Fruit fly (Drosophila melanogaster) whole organism, embryonic: ENCODE data around the gene cmb.

Experiments
- CG10543 ChIP-seq: fragments of 200-800 bp; sonication (Bioruptor generic); optimal IDR thresholded peaks from 3 replicates; lab custom pipeline; 2017; ENCODE audit warnings: missing biosample characterization, mild to moderate bottlenecking, missing genetic modification characterization, moderate library complexity
- CG11456 ChIP-seq: fragments of 200-800 bp; sonication (Bioruptor generic); IDR thresholded peaks from 3 replicates; pipeline ENCODE4 v1.3.6; 2022; ENCODE audit warnings: missing biosample characterization, missing genetic modification characterization
- CG12659 ChIP-seq: fragments of 200-800 bp; sonication (Bioruptor generic); optimal IDR thresholded peaks from 3 replicates; lab custom pipeline; 2017; ENCODE audit warnings: mild to moderate bottlenecking, missing biosample characterization, missing genetic modification reagents, missing genetic modification characterization
- CG13287 ChIP-seq: fragments of 200-800 bp; sonication (Bioruptor generic); IDR thresholded peaks from 2 replicates; pipeline ENCODE4 v1.3.6; 2022; ENCODE audit warnings: missing biosample characterization, missing genetic modification characterization; ENCODE audit not compliant: partially characterized antibody
- CG14050 ChIP-seq: fragments of 200-800 bp; sonication (Bioruptor generic); IDR thresholded peaks from 3 replicates; pipeline ENCODE4 v1.3.6; 2022; ENCODE audit warnings: missing biosample characterization, missing genetic modification characterization
- CG14965 ChIP-seq: fragments of 200-800 bp; sonication (Bioruptor generic); optimal IDR thresholded peaks from 2 replicates; lab custom pipeline; 2016; ENCODE audit warnings: missing biosample characterization, missing genetic modification characterization, borderline replicate concordance
- CG17568 ChIP-seq: fragments of 200-800 bp; sonication (Bioruptor generic); optimal IDR thresholded peaks from 2 replicates; lab custom pipeline; 2018; ENCODE audit warnings: missing biosample characterization, mild to moderate bottlenecking, missing genetic modification characterization, moderate library complexity
- CG18619 ChIP-seq: fragments of 200-800 bp; sonication (Bioruptor generic); optimal IDR thresholded peaks from 3 replicates; lab custom pipeline; 2017; ENCODE audit warnings: missing biosample characterization, mild to moderate bottlenecking, missing genetic modification characterization
- CG2678 ChIP-seq: fragments of 200-800 bp; sonication (Bioruptor generic); optimal IDR thresholded peaks from 3 replicates; lab custom pipeline; 2019; ENCODE audit warnings: missing biosample characterization, mild to moderate bottlenecking, missing genetic modification characterization, moderate library complexity
- CG33213 ChIP-seq: fragments of 200-800 bp; sonication (Bioruptor generic); optimal IDR thresholded peaks from 3 replicates; lab custom pipeline; 2016; ENCODE audit warnings: missing biosample characterization, missing genetic modification characterization
- CG34224 ChIP-seq: fragments of 200-800 bp; sonication (Bioruptor generic); IDR thresholded peaks from 3 replicates; pipeline ENCODE4 v1.3.6; 2022; ENCODE audit warnings: missing biosample characterization, missing genetic modification characterization; ENCODE audit not compliant: partially characterized antibody
- CG43689 ChIP-seq: fragments of 200-800 bp; sonication (Bioruptor generic); IDR thresholded peaks from 2 replicates; pipeline ENCODE4 v1.3.6; 2022; ENCODE audit warnings: missing biosample characterization, missing genetic modification characterization
- CG4424 ChIP-seq: fragments of 200-800 bp; sonication (Bioruptor generic); optimal IDR thresholded peaks from 3 replicates; lab custom pipeline; 2016; ENCODE audit warnings: missing biosample characterization, missing genetic modification characterization
- CG7372 ChIP-seq: fragments of 200-800 bp; sonication (Bioruptor generic); IDR thresholded peaks from 2 replicates; pipeline ENCODE4 v1.3.6; 2022; ENCODE audit warnings: missing biosample characterization, missing genetic modification characterization
- CG8290 ChIP-seq, 3 experiments: fragments of 200-800 bp; sonication (Bioruptor generic); optimal IDR thresholded peaks; 2 replicates each; lab custom pipeline; 2016 to 2019; ENCODE audit warnings: missing biosample characterization in 3 of 3, missing genetic modification characterization in 3 of 3, mild to moderate bottlenecking in 2 of 3, moderate library complexity in 1 of 3
- CG8944 ChIP-seq: fragments of 200-800 bp; sonication (Bioruptor generic); optimal IDR thresholded peaks from 3 replicates; lab custom pipeline; 2016; ENCODE audit warnings: missing biosample characterization, missing genetic modification characterization
- CrebB ChIP-seq: fragments of 200-800 bp; sonication (Bioruptor generic); optimal IDR thresholded peaks from 3 replicates; lab custom pipeline; 2018; ENCODE audit warnings: missing biosample characterization, mild to moderate bottlenecking, missing genetic modification characterization
- Gug ChIP-seq: fragments of 200-800 bp; sonication (Bioruptor generic); IDR thresholded peaks from 4 replicates; pipeline ENCODE4 v1.3.6; 2022; ENCODE audit warnings: missing biosample characterization, missing genetic modification characterization
- HLH3B ChIP-seq: fragments of 200-800 bp; sonication (Bioruptor generic); IDR thresholded peaks from 2 replicates; pipeline ENCODE4 v1.3.6; 2022; ENCODE audit warnings: missing biosample characterization, missing genetic modification characterization
- Hr3 ChIP-seq: fragments of 200-800 bp; sonication (Bioruptor generic); optimal IDR thresholded peaks from 3 replicates; lab custom pipeline; 2016; ENCODE audit warnings: missing biosample characterization, missing genetic modification characterization
- Hr39 ChIP-seq: fragments of >200 bp; optimal IDR thresholded peaks from 2 replicates; lab custom pipeline; 2017
- Hr51 ChIP-seq, 2 experiments: fragments of 200-800 bp; sonication (Bioruptor generic); optimal IDR thresholded peaks; 2 replicates in 1 of 2; 3 replicates in 1 of 2; lab custom pipeline; 2016 to 2018; ENCODE audit warnings: missing biosample characterization in 2 of 2, missing genetic modification characterization in 2 of 2, mild to moderate bottlenecking in 1 of 2, moderate library complexity in 1 of 2
- MBD-R2 ChIP-seq: fragments of 200-800 bp; sonication (Bioruptor generic); IDR thresholded peaks from 2 replicates; pipeline ENCODE4 v1.3.6; 2022; ENCODE audit warnings: missing biosample characterization, missing genetic modification characterization
- Med ChIP-seq: fragments of 200-800 bp; sonication (Bioruptor generic); peaks from one replicate; lab custom pipeline; 2016; ENCODE audit warnings: missing biosample characterization, missing genetic modification characterization, mild to moderate bottlenecking, inconsistent platforms, moderate library complexity
- NK7.1 ChIP-seq: fragments of 200-800 bp; sonication (Bioruptor generic); optimal IDR thresholded peaks from 3 replicates; lab custom pipeline; 2016; ENCODE audit warnings: missing biosample characterization, missing genetic modification characterization
- Oaz ChIP-seq: fragments of 200-800 bp; sonication (Bioruptor generic); IDR thresholded peaks from 2 replicates; pipeline ENCODE4 v1.3.6; 2022; ENCODE audit warnings: missing biosample characterization, missing genetic modification characterization
- Oli ChIP-seq: fragments of 200-800 bp; sonication (Bioruptor generic); optimal IDR thresholded peaks from 2 replicates; lab custom pipeline; 2018; ENCODE audit warnings: missing biosample characterization, mild to moderate bottlenecking, missing genetic modification characterization, moderate library complexity
- Poxn ChIP-seq: fragments of 200-800 bp; sonication (Bioruptor generic); IDR thresholded peaks from 2 replicates; pipeline ENCODE4 v1.3.6; 2022; ENCODE audit warnings: missing biosample characterization, missing genetic modification characterization
- Trl ChIP-seq, 3 experiments: fragments of >200 bp in 2 of 3; fragments of 200-800 bp in 1 of 3; sonication (Bioruptor generic) in 1 of 3; optimal IDR thresholded peaks; 2 replicates in 1 of 3; 3 replicates in 2 of 3; lab custom pipeline; 2016 to 2017; ENCODE audit warnings: missing biosample characterization in 1 of 3, missing genetic modification characterization in 1 of 3
- caup ChIP-seq: fragments of 200-800 bp; sonication (Bioruptor generic); optimal IDR thresholded peaks from 3 replicates; lab custom pipeline; 2017; ENCODE audit warnings: missing biosample characterization, mild to moderate bottlenecking, missing genetic modification characterization, moderate library complexity; ENCODE audit not compliant: severe bottlenecking
- chinmo ChIP-seq: fragments of 200-800 bp; sonication (Bioruptor generic); IDR thresholded peaks from 4 replicates; pipeline ENCODE4 v1.3.6; 2022; ENCODE audit warnings: missing biosample characterization, missing genetic modification characterization; ENCODE audit not compliant: partially characterized antibody
- fru ChIP-seq: fragments of >200 bp; optimal IDR thresholded peaks from 2 replicates; lab custom pipeline; 2017
- gsb-n ChIP-seq: fragments of 200-800 bp; sonication (Bioruptor generic); optimal IDR thresholded peaks from 3 replicates; lab custom pipeline; 2018; ENCODE audit warnings: missing biosample characterization, mild to moderate bottlenecking, missing genetic modification characterization
- hbn ChIP-seq: fragments of 200-800 bp; sonication (Bioruptor generic); IDR thresholded peaks from 2 replicates; pipeline ENCODE4 v1.3.6; 2022; ENCODE audit warnings: missing biosample characterization, missing genetic modification characterization; ENCODE audit not compliant: partially characterized antibody
- her ChIP-seq: fragments of 200-800 bp; sonication (Bioruptor generic); optimal IDR thresholded peaks from 2 replicates; lab custom pipeline; 2016; ENCODE audit warnings: missing biosample characterization, missing genetic modification characterization
- lilli ChIP-seq: fragments of 200-800 bp; sonication (Bioruptor generic); optimal IDR thresholded peaks from 3 replicates; lab custom pipeline; 2016; ENCODE audit warnings: missing biosample characterization, missing genetic modification characterization
- lola ChIP-seq, 3 experiments: fragments of >200 bp in 2 of 3; fragments of 200-800 bp in 1 of 3; sonication (Bioruptor generic) in 1 of 3; optimal IDR thresholded peaks; 2 replicates each; lab custom pipeline; 2017 to 2019; ENCODE audit warnings: missing biosample characterization in 3 of 3, missing genetic modification characterization in 3 of 3, mild to moderate bottlenecking in 1 of 3, moderate library complexity in 1 of 3
- nau ChIP-seq: fragments of 200-800 bp; sonication (Bioruptor generic); optimal IDR thresholded peaks from 3 replicates; lab custom pipeline; 2017; ENCODE audit warnings: missing biosample characterization, mild to moderate bottlenecking, missing genetic modification characterization, missing genetic modification reagents
- pb ChIP-seq: fragments of 200-800 bp; sonication (Bioruptor generic); optimal IDR thresholded peaks from 3 replicates; lab custom pipeline; 2016; ENCODE audit warnings: missing biosample characterization, missing genetic modification characterization
- pnt ChIP-seq: fragments of 200-800 bp; sonication (Bioruptor generic); optimal IDR thresholded peaks from 3 replicates; lab custom pipeline; 2016; ENCODE audit warnings: missing biosample characterization, missing genetic modification characterization
- row ChIP-seq: fragments of 200-800 bp; sonication (Bioruptor generic); IDR thresholded peaks from 3 replicates; pipeline ENCODE4 v1.3.6; 2022; ENCODE audit warnings: missing biosample characterization, missing genetic modification characterization
- sug ChIP-seq: fragments of 200-800 bp; optimal IDR thresholded peaks from 2 replicates; lab custom pipeline; 2019; ENCODE audit warnings: missing biosample characterization, mild to moderate bottlenecking, missing genetic modification characterization, moderate library complexity
- ttk ChIP-seq: fragments of 200-800 bp; sonication (Bioruptor generic); IDR thresholded peaks from 2 replicates; pipeline ENCODE4 v2.1.2; 2022; ENCODE audit warnings: missing biosample characterization, missing genetic modification characterization
- unc-4 ChIP-seq: fragments of 200-800 bp; sonication (Bioruptor generic); IDR thresholded peaks from 2 replicates; pipeline ENCODE4 v1.3.6; 2022; ENCODE audit warnings: missing biosample characterization, missing genetic modification characterization; ENCODE audit not compliant: partially characterized antibody

cmb gene

DNA sequence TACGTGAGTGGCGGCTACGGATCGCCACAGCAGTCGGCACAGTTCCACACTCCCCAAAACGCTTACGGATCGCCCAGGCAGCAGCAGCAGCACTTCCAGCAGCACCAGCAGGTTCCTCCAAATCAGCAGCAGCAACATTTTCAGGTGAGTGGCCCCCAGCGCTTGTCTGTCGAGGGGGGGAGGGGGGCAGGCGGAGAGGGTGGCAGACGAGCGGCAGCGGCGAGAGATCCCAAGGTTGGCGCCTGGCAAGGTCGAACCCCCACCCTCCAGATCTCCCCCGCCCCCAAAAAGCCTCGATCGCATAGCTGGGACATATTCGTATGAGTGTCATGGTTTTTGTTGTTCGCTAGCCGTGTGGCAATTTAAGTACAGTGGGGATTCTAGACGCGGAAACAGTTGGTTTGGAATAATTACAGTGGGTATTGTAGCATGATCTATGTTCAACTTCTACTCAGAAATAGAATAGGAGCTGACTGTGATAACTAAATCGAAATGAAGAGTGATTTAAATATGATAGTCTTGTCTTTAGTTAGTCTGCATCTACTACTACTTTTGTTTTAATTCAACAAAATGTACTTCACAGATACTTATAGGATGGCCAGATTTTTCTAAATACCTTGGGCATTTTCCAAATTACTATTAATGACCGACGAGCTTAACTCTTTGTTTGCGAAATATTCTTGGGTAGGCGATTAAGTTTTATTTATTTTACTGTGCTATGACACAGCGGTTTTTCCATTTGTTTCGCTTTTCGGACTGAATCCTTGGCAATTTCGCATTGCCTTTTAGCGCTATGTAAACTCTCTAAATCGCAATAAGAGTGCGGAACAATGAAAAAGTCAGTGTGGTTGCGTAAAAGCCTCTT lies 36.2 kb downstream of the cmb start (continued):
- TF ChIP-seq Med (peak; percentile 62), CG12659 (peak; percentile 35), HLH3B (GFP tag; lab: Robert Waterston, UW) (peak; percentile 27; the same call in 1 of the 2 replicates), CG2678 (tag; lab: Kevin White, UChicago) (peak; percentile 49), Oaz (GFP tag; lab: Robert Waterston, UW) (0 out of 2 replicates have a peak, but pooled peaks have one; percentile 8), CG10543 (GFP tag; lab: Kevin White, UChicago) (peak; percentile 67), CG33213 (GFP tag; lab: Kevin White, UChicago) (no peak), caup (GFP tag; lab: Kevin White, UChicago) (peak; percentile 20), CG8290 (GFP tag; optimal IDR thresholded peaks at IDR 0.05; lab: Kevin White, UChicago) (no peak), CG8290 (tag; optimal IDR thresholded peaks at IDR 0.05; lab: Kevin White, UChicago) (peak in 1 of 2 experiments; percentile 58)
- TF ChIP-seq, all 482 proteins: peak for 78

DNA sequence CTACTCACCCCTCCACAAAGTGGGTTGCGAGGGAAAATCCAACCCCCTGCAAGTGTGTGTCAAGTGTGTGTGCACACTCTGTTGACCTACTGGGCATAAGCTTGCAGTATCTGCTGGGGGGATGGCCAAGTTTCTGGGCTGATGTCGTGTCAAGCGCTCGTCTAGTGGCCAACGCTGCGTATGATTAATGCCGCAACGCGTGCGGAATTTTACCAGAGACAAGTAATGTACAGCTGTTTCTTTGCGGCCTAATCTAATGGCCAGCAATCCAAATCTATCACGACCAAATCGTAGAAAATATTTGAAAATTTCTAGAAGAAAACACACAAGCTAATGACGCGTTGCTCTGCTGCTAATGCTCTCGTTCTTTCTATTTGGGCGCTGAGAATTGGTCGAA lies 36.8 kb downstream of the cmb start:
- TF ChIP-seq pnt (no peak), nau (GFP tag; lab: Kevin White, UChicago) (peak; percentile 61), CG34224 (GFP tag; lab: Robert Waterston, UW) (peak; percentile 44; the same call in 1 of the 3 replicates), ttk (GFP tag; lab: Robert Waterston, UW) (0 out of 2 replicates have a peak, but pooled peaks have one; percentile 10), CG13287 (0 out of 2 replicates have a peak, but pooled peaks have one; percentile 7), chinmo (0 out of 4 replicates have a peak, but pooled peaks have one; percentile 57), lola (GFP tag; optimal IDR thresholded peaks at IDR 0.05; lab: Kevin White, UChicago) (no peak), Trl (optimal IDR thresholded peaks at IDR 0.05; lab: Kevin White, UChicago) (peak in 1 of 2 experiments; percentile 39), Trl (GFP tag; optimal IDR thresholded peaks at IDR 0.05; lab: Kevin White, UChicago) (no peak), CG7372 (GFP tag; lab: Robert Waterston, UW) (0 out of 2 replicates have a peak, but pooled peaks have one; percentile 33), lilli (GFP tag; lab: Kevin White, UChicago) (no peak), sug (peak; percentile 47), Gug (GFP tag; lab: Robert Waterston, UW) (no peak)

dm6 chr3L:13479609-13480240 lies 37.3 kb downstream of the cmb start:
- TF ChIP-seq hbn (GFP tag; lab: Robert Waterston, UW) (no peak), CrebB (tag; lab: Kevin White, UChicago) (no peak), NK7.1 (GFP tag; lab: Kevin White, UChicago) (no peak), CG14965 (no peak), pb (GFP tag; lab: Kevin White, UChicago) (no peak), gsb-n (no peak), MBD-R2 (no peak), CG11456 (GFP tag; lab: Robert Waterston, UW) (no peak), fru (lab: Kevin White, UChicago) (no peak), CG8944 (GFP tag; lab: Kevin White, UChicago) (peak; percentile 8), CG14050 (no peak), CG43689 (no peak), Poxn (GFP tag; lab: Robert Waterston, UW) (no peak), unc-4 (GFP tag; lab: Robert Waterston, UW) (no peak), CG4424 (GFP tag; lab: Kevin White, UChicago) (peak; percentile 37), Oli (tag; lab: Kevin White, UChicago) (peak; percentile 63), her (GFP tag; lab: Kevin White, UChicago) (peak; percentile 31), Hr51 (GFP tag; optimal IDR thresholded peaks at IDR 0.05; lab: Kevin White, UChicago) (peak in 1 of 2 experiments; percentile 69), Hr39 (lab: Kevin White, UChicago) (no peak), Hr3 (GFP tag; lab: Kevin White, UChicago) (no peak), CG17568 (GFP tag; lab: Kevin White, UChicago) (no peak), CG18619 (GFP tag; lab: Kevin White, UChicago) (peak; percentile 60), row (peak; percentile 65)
